Fruit fly (Drosophila melanogaster) S2 (cell line): Measurements from ENCODE around the gene CG31301.

ENCODE experiments used
- CG8478 ChIP-seq: fragments of >200 bp; optimal IDR thresholded peaks from 2 replicates; lab custom pipeline; 2018
- CTCF ChIP-seq, 2 experiments: fragments of >200 bp; optimal IDR thresholded peaks; 2 replicates each; lab custom pipeline; 2018

DNA sequence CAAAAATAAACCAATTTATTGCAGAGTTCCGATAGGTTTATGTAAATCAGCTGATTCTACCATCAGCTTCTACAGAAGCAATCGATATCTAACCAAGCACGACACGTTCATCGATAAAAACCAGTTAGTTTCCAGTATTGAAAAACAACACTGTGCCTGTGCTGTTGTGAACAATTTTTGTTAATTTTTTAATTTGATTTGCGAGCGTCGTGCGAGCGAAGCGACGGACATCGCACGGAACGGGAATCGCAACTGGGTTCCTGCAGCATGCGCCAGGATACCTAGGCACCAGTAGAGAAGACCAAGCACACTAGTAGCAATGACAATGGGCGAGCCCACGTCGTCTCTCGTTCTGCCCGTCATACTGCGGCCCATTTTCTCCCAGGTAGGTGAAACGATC lies 25.8 kb downstream of the CG31301 start, which contains the start of the genes Ccm3 and CG6136:
- no peak for TF ChIP-seq CG8478 (lab: Kevin White, UChicago)
- peak in 1 of 2 experiments; percentile 2 for TF ChIP-seq CTCF (optimal IDR thresholded peaks at IDR 0.05; lab: Kevin White, UChicago)
